Fruit fly (Drosophila melanogaster): ENCODE measurements around the gene CG15531.

The CG15531 gene

DNA sequence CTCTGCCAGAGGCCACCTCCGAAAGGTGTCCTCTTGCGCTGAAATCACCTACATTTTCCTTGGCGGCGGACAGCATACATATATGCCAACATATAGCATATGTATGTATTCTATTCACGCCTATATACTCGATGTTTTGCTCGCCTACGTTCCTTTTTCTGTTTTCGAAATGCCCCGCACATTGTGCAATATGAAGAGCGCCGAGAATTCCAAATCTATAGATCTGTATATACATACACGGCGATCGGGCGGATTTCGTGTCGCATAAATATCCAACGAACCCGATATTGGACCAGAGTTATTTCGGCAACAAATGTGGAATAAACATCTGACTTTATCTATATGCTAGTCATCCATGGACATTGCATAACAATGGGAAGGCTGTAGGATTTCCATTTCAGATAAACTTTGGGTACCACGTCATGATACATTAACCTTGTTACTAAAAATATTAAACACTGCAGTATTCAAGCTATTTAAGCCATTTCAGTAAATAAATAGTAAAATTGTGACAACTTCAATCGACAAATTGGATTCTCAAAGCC, 20.9 kb downstream of the CG15531 start:
- TF ChIP-seq noc (tag; optimal IDR thresholded peaks at IDR 0.05): no peak

DNA sequence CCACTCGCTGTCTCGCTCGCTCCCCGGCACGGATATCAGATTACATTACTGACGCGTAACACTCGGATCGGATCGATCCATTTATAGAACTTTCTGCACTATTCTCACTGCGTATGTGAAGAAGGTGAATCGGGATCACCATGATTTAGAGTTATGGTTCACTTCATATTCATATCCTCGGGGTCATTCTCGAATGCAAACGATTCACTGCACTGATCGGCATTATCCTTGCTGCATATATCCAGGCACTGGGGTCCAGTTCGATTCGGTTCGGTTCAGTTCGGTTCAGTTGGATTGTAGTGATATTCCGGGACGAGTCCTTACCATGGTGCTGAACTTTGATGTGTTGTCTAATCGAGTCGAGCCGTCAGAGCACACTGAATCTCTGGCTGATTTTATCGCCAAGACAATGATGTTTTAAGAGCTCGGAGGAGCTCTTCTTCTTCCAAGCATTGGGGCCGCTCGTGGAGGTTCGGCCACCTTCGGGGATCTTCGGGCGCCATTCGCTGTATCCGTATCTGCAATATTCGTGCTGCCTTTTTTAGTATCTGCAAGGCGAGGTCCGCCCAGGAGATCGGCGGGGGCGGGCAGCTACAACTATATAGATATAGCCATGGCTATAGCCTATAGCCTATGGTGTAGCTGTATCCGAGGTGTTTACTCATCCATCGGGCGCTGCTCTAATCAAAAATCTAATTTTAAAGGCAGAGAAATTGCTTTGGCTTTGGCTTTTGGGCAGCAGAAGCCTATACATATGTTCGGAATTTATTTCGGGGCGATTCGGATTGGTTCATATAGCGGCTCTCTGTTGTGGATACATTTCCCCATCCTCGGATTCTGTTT, 21.6 kb downstream of the CG15531 start, which contains the start of gene Mlc2:
Mlc2 (minus strand) TSS at position 392 of the 843 bp plus-strand sequence.
- no peak for TF ChIP-seq noc (tag; optimal IDR thresholded peaks at IDR 0.05)

dm6 chr3R:30170671-30171667, 25.1 kb downstream of the CG15531 start, which contains the start of gene Rsod:
Gene Rsod (minus strand): TSS chr3R:30171207.
- TF ChIP-seq noc (tag; optimal IDR thresholded peaks at IDR 0.05): no peak

DNA sequence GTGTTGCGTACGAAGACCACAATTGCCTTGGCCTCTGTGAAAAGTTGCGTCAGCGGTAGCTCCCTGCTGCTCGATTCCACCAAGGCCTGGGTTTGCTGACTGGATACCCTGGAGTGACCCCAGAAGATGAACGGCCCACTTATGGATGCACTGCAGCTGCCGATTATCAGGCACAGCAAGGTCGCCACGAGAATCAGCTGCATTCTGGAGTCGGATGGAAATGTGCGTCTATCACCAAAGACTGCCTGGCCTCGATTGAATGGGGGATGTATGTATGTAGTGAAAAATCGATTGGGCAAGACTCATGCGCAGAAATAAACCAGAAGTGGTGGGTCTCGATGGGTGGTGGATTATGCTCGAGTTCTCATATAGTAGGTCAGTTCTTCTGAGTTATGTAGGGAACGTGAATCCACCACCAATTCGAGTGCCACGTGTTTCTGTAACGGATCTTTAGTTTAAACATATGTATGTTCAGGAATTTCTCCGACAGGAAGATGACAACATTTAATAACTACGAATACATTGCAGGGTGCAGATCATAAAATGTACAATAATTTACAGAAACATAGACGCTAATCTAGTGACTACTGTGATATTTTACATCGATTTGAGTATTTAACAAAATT, 29.8 kb downstream of the CG15531 start, which contains the start of gene VhaAC45RP:
VhaAC45RP (minus strand) TSS at position 261 of the 626 bp plus-strand sequence.
- no peak for TF ChIP-seq noc (tag; optimal IDR thresholded peaks at IDR 0.05)

- TF ChIP-seq noc (tag; optimal IDR thresholded peaks at IDR 0.05): no peak
Measured at dm6 chr3R:30164162-30164561, 31.9 kb downstream of the CG15531 start.

DNA sequence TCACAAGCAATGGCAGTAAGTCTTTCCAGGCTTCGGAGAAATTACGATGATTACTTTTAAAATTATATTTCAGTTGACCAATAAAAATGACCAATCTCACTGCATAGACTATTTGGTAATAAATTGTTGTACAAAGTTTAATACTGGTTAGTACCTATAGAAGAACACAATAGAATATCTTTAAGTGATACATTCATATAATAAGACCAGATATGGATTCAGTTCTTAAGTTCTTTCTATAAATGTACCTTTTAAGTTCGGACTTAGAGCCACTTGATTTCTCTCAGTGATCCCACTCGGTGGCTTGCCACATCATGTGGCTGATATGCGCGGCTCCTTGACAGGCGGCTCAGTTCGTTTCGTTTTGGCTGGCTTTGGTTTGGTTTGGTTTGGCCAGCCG, 32.8 kb downstream of the CG15531 start:
- TF ChIP-seq noc (tag; optimal IDR thresholded peaks at IDR 0.05): no peak

DNA sequence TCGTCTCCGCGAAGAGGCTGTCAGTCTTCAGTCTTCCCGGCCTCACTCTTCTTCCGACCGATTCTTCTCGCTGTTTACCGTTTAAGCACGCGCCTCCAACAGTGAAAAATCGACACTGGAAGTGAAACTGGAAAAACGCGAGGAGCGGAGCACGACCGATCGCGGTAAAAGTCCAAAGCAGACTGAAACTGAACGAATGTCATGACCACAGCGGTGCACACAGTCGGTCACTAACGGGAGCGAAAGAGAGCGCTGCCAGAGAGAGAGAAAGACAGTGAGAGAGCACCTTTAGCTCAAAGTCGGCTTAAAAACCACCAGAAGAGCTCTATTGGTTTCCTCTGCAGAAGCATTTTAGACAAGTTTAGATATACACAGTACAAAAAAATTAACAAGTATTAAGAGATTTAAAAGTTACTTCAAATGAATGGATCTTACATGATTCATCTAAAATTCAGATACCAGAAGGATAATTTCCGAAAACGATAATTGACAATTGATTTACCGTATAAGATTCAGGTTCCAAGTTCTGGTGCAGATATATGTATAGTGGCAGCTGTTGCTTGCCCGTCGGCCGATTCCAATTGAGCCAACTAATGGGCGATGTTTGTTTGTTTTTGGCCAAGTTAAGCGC, 35.6 kb downstream of the CG15531 start, which contains the start of gene CG11498:
CG11498 (minus strand) TSS at position 162 of the 631 bp plus-strand sequence.
- no peak for TF ChIP-seq noc (tag; optimal IDR thresholded peaks at IDR 0.05)

- no peak for TF ChIP-seq noc (tag; optimal IDR thresholded peaks at IDR 0.05)
Measured at dm6 chr3R:30153864-30154263, 42.2 kb downstream of the CG15531 start.

- TF ChIP-seq noc (tag; optimal IDR thresholded peaks at IDR 0.05): no peak
Measured at dm6 chr3R:30151300-30152109, 44.5 kb downstream of the CG15531 start, which contains the start of gene CG15529. Gene CG15529 (plus strand): TSS chr3R:30152059.

- TF ChIP-seq noc (tag; optimal IDR thresholded peaks at IDR 0.05): no peak
Measured at dm6 chr3R:30150602-30151001, 45.4 kb downstream of the CG15531 start.

DNA sequence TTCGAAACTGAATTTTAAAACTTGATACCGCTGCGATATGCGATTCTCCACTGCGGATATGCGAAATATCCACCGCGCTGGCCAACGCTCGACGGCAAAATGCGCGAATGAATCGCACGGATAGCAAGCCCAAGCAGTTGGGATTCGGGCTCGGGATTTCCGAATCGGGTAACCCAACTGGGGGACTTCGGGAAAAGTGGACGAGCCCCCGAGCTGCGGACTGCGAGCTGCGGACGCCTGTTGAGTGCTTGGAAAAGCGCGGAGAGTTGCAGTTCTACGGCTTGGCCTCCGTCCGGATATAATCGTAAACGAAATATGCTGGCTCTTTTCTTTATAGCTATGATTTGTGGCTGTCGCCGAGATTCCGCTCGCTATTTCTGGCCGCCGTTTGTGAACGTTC, 46.5 kb downstream of the CG15531 start, which contains the start of gene AdoR:
AdoR (minus strand) TSS at position 101 of the 400 bp plus-strand sequence.
- no peak for TF ChIP-seq noc (tag; optimal IDR thresholded peaks at IDR 0.05)
